Worm (Caenorhabditis elegans): ENCODE results near the gene gcy-12.

gcy-12 gene

ce11 chrII:5324653-5325052, 12.8 kb downstream of the gcy-12 start:
- TF ChIP-seq nhr-85 (tag): peak; percentile 88
- 0 out of 2 replicates have a peak, but pooled peaks have one; percentile 48 for TF ChIP-seq grh-1 (GFP tag; IDR thresholded peaks at IDR 0.05)
- TF ChIP-seq efl-1 (optimal IDR thresholded peaks at IDR 0.05): no peak
- peak in 1 of 2 experiments; percentile 49 for TF ChIP-seq efl-1 (GFP tag; optimal IDR thresholded peaks at IDR 0.05 in 1 of 2)
- peak; percentile 3 for TF ChIP-seq blmp-1 (tag; optimal IDR thresholded peaks at IDR 0.05)
- TF ChIP-seq nhr-47 (tag; optimal IDR thresholded peaks at IDR 0.05): no peak
- peak; percentile 7 for TF ChIP-seq lin-14 (GFP tag; optimal IDR thresholded peaks at IDR 0.05)
- TF ChIP-seq elt-3 (tag; optimal IDR thresholded peaks at IDR 0.05): peak in 2 of 6 experiments; percentile 17 to 60
- TF ChIP-seq unc-130 (tag; optimal IDR thresholded peaks at IDR 0.05): no peak

ce11 chrII:5326024-5326627, 14.3 kb downstream of the gcy-12 start:
- TF ChIP-seq sup-37 (GFP tag; optimal IDR thresholded peaks at IDR 0.05) (no peak), tbx-2 (tag; optimal IDR thresholded peaks at IDR 0.05) (peak; percentile 52), ceh-88 (GFP tag; IDR thresholded peaks at IDR 0.05) (no peak), fkh-10 (GFP tag; optimal IDR thresholded peaks at IDR 0.05) (peak; percentile 74), C34B4.2 (tag; optimal IDR thresholded peaks at IDR 0.05) (no peak), nhr-11 (tag; optimal IDR thresholded peaks at IDR 0.05) (no peak), unc-130 (tag; optimal IDR thresholded peaks at IDR 0.05) (no peak), efl-3 (GFP tag; optimal IDR thresholded peaks at IDR 0.05) (no peak), nhr-47 (tag; optimal IDR thresholded peaks at IDR 0.05) (peak; percentile 65), unc-86 (tag; optimal IDR thresholded peaks at IDR 0.05) (peak; percentile 40), elt-3 (tag; optimal IDR thresholded peaks at IDR 0.05) (peak in 1 of 6 experiments; percentile 58), mep-1 (tag; optimal IDR thresholded peaks at IDR 0.05) (peak; percentile 62), unc-98 (GFP tag; IDR thresholded peaks at IDR 0.05) (no peak), xbp-1 (tag; optimal IDR thresholded peaks at IDR 0.05) (peak; percentile 63), pax-3 (tag; optimal IDR thresholded peaks at IDR 0.05) (no peak), elt-2 (tag; optimal IDR thresholded peaks at IDR 0.05) (no peak), rnt-1 (tag; optimal IDR thresholded peaks at IDR 0.05) (peak; percentile 69), ceh-63 (GFP tag; optimal IDR thresholded peaks at IDR 0.05) (no peak), skn-1 (tag; optimal IDR thresholded peaks at IDR 0.05) (peak; percentile 68), lir-3 (tag; optimal IDR thresholded peaks at IDR 0.05; ENCODE audit: poor library complexity) (no peak), egl-27 (tag; optimal IDR thresholded peaks at IDR 0.05) (peak; percentile 17 to 49), lin-15B (tag; optimal IDR thresholded peaks at IDR 0.05) (no peak), ceh-8 (GFP tag; optimal IDR thresholded peaks at IDR 0.05) (peak; percentile 50), tlp-1 (tag; optimal IDR thresholded peaks at IDR 0.05) (no peak), lin-13 (GFP tag; optimal IDR thresholded peaks at IDR 0.05) (peak; percentile 17), ceh-90 (tag; optimal IDR thresholded peaks at IDR 0.05) (no peak), fkh-4 (tag; optimal IDR thresholded peaks at IDR 0.05; ENCODE audit: borderline replicate concordance) (no peak), fos-1 (tag; optimal IDR thresholded peaks at IDR 0.05) (peak; percentile 81), snpc-4 (tag; optimal IDR thresholded peaks at IDR 0.05) (no peak), nhr-85 (tag) (peak; percentile 73), mab-9 (GFP tag; IDR thresholded peaks at IDR 0.05) (no peak), isw-1 (GFP tag; IDR thresholded peaks at IDR 0.05) (peak; percentile 33), sox-4 (tag; optimal IDR thresholded peaks at IDR 0.05) (no peak), lin-39 (tag; optimal IDR thresholded peaks at IDR 0.05) (no peak), efl-1 (optimal IDR thresholded peaks at IDR 0.05) (peak; percentile 69 to 81), efl-1 (GFP tag; optimal IDR thresholded peaks at IDR 0.05 in 1 of 2) (peak; percentile 27 to 93), C04F5.9 (tag; optimal IDR thresholded peaks at IDR 0.05) (no peak), lsy-2 (tag; optimal IDR thresholded peaks at IDR 0.05) (peak; percentile 31 to 78), irx-1 (tag; optimal IDR thresholded peaks at IDR 0.05) (peak; percentile 48), grh-1 (GFP tag; IDR thresholded peaks at IDR 0.05) (no peak), pag-3 (tag; optimal IDR thresholded peaks at IDR 0.05; ENCODE audit: borderline replicate concordance, insufficient read depth) (no peak), vab-15 (tag; optimal IDR thresholded peaks at IDR 0.05) (no peak), dpl-1 (GFP tag; optimal IDR thresholded peaks at IDR 0.05) (peak; percentile 18 to 28 (median 20)), aha-1 (tag; optimal IDR thresholded peaks at IDR 0.05) (no peak), fkh-8 (tag; optimal IDR thresholded peaks at IDR 0.05) (peak; percentile 92), nhr-12 (tag; optimal IDR thresholded peaks at IDR 0.05) (no peak), zag-1 (tag; optimal IDR thresholded peaks at IDR 0.05) (no peak)

Data from whole organism, L1 larva.